Fruit fly (Drosophila melanogaster) whole organism, wandering third instar larva: ENCODE results near the gene aru.

Experiments
- Abd-B ChIP-seq: fragments of >200 bp; optimal IDR thresholded peaks from 2 replicates; lab custom pipeline; 2017; ENCODE audit warnings: missing biosample characterization, missing genetic modification characterization
- CG32264 ChIP-seq: fragments of 200-800 bp; sonication (Bioruptor generic); optimal IDR thresholded peaks from 2 replicates; lab custom pipeline; 2016; ENCODE audit warnings: missing biosample characterization, missing genetic modification characterization
- CG9705 ChIP-seq: fragments of 200-800 bp; sonication (Bioruptor generic); optimal IDR thresholded peaks from 2 replicates; lab custom pipeline; 2018; ENCODE audit warnings: missing biosample characterization, mild to moderate bottlenecking, missing genetic modification characterization
- Dfd ChIP-seq: fragments of >200 bp; optimal IDR thresholded peaks from 2 replicates; lab custom pipeline; 2017; ENCODE audit warnings: missing biosample characterization, missing genetic modification characterization
- Dif ChIP-seq: fragments of 200-275, 200-300 bp; sonication (Bioruptor generic); optimal IDR thresholded peaks from 2 replicates; lab custom pipeline; 2018; ENCODE audit warnings: missing biosample characterization, missing genetic modification characterization; ENCODE audit not compliant: partially characterized antibody
- GATAd ChIP-seq: sonication (Bioruptor generic); optimal IDR thresholded peaks from 2 replicates; lab custom pipeline; 2016; ENCODE audit warnings: missing biosample characterization, missing genetic modification characterization
- HLH106 ChIP-seq: fragments of 200-800 bp; optimal IDR thresholded peaks from 3 replicates; lab custom pipeline; 2019; ENCODE audit warnings: missing biosample characterization, mild to moderate bottlenecking, missing genetic modification characterization, moderate library complexity
- Hnf4 ChIP-seq: fragments of 200-800 bp; sonication (Bioruptor generic); optimal IDR thresholded peaks from 2 replicates; lab custom pipeline; 2016; ENCODE audit warnings: missing biosample characterization, mild to moderate bottlenecking, missing genetic modification characterization
- Hr78 ChIP-seq: fragments of >200 bp; optimal IDR thresholded peaks from 2 replicates; lab custom pipeline; 2017; ENCODE audit warnings: missing biosample characterization, missing genetic modification characterization
- Hr83 ChIP-seq: fragments of 200-300 bp; sonication (Bioruptor generic); optimal IDR thresholded peaks from 2 replicates; lab custom pipeline; 2016; ENCODE audit warnings: missing biosample characterization, mild to moderate bottlenecking, missing genetic modification characterization, moderate library complexity; ENCODE audit not compliant: poor library complexity, severe bottlenecking
- Jra ChIP-seq: sonication (Bioruptor generic); optimal IDR thresholded peaks from 2 replicates; lab custom pipeline; 2016; ENCODE audit warnings: missing biosample characterization, missing genetic modification characterization
- Mio ChIP-seq: sonication (Bioruptor generic); optimal IDR thresholded peaks from 2 replicates; lab custom pipeline; 2016; ENCODE audit warnings: missing biosample characterization, missing genetic modification characterization
- Myc ChIP-seq: fragments of >200 bp; optimal IDR thresholded peaks from 2 replicates; lab custom pipeline; 2017
- N ChIP-seq: fragments of >200 bp; optimal IDR thresholded peaks from 2 replicates; lab custom pipeline; 2018; ENCODE audit warnings: missing biosample characterization, missing external identifiers, missing genetic modification characterization
- OdsH ChIP-seq: fragments of 200-800 bp; sonication (Bioruptor generic); optimal IDR thresholded peaks from 2 replicates; lab custom pipeline; 2016; ENCODE audit warnings: missing biosample characterization, mild to moderate bottlenecking, missing genetic modification characterization
- Rel ChIP-seq, 2 experiments: fragments of 200-800 bp; sonication (Bioruptor generic) in 1 of 2; optimal IDR thresholded peaks; 2 replicates in 1 of 2; 3 replicates in 1 of 2; lab custom pipeline; 2016 to 2019; ENCODE audit warnings: mild to moderate bottlenecking in 2 of 2, missing biosample characterization in 2 of 2, missing genetic modification characterization in 2 of 2, moderate library complexity in 1 of 2
- Sp1 ChIP-seq: fragments of 200-800 bp; sonication (Bioruptor generic); optimal IDR thresholded peaks from 3 replicates; lab custom pipeline; 2019; ENCODE audit warnings: missing biosample characterization, mild to moderate bottlenecking, missing genetic modification characterization, moderate library complexity
- Vsx2 ChIP-seq: fragments of 200-300, 225-300 bp; sonication (Bioruptor generic); optimal IDR thresholded peaks from 2 replicates; lab custom pipeline; 2018; ENCODE audit warnings: missing biosample characterization, missing genetic modification characterization; ENCODE audit not compliant: partially characterized antibody
- brk ChIP-seq: fragments of 200-800 bp; sonication (Bioruptor generic); optimal IDR thresholded peaks from 2 replicates; lab custom pipeline; 2016; ENCODE audit warnings: missing biosample characterization, mild to moderate bottlenecking, missing genetic modification characterization
- dl ChIP-seq, 2 experiments: fragments of 175-275, 200-275 bp in 1 of 2; fragments of 200-275 bp in 1 of 2; sonication (Bioruptor generic); optimal IDR thresholded peaks; lab custom pipeline; 2018; ENCODE audit warnings: mild to moderate bottlenecking in 2 of 2, missing biosample characterization in 2 of 2, missing genetic modification characterization in 2 of 2, moderate library complexity in 2 of 2; ENCODE audit not compliant: partially characterized antibody in 2 of 2, insufficient read depth in 1 of 2
- dsf ChIP-seq: sonication (Bioruptor generic); optimal IDR thresholded peaks from 2 replicates; lab custom pipeline; 2016; ENCODE audit warnings: missing biosample characterization, missing genetic modification characterization, borderline replicate concordance
- ey ChIP-seq: fragments of 200-800 bp; sonication (Bioruptor generic); optimal IDR thresholded peaks from 2 replicates; lab custom pipeline; 2016; ENCODE audit warnings: missing biosample characterization, missing genetic modification characterization
- foxo ChIP-seq, 2 experiments: fragments of 200-800 bp; sonication (Bioruptor generic); optimal IDR thresholded peaks; 2 replicates in 1 of 2; 3 replicates in 1 of 2; lab custom pipeline; 2016 to 2017; ENCODE audit warnings: missing biosample characterization in 2 of 2, missing genetic modification characterization in 2 of 2
- fru ChIP-seq: fragments of 200-800 bp; sonication (Bioruptor generic); optimal IDR thresholded peaks from 3 replicates; lab custom pipeline; 2016; ENCODE audit warnings: missing biosample characterization, mild to moderate bottlenecking, missing genetic modification characterization
- h ChIP-seq: fragments of 200-800 bp; sonication (Bioruptor generic); optimal IDR thresholded peaks from 3 replicates; lab custom pipeline; 2016; ENCODE audit warnings: missing biosample characterization, mild to moderate bottlenecking, missing genetic modification characterization
- jim ChIP-seq: fragments of 175-275, 200-325 bp; sonication (Bioruptor generic); optimal IDR thresholded peaks from 2 replicates; lab custom pipeline; 2016; ENCODE audit warnings: missing biosample characterization, mild to moderate bottlenecking, missing genetic modification characterization
- lola ChIP-seq: fragments of >200 bp; optimal IDR thresholded peaks from 2 replicates; lab custom pipeline; 2017; ENCODE audit warnings: missing biosample characterization, missing genetic modification characterization
- pan ChIP-seq: fragments of >200 bp; optimal IDR thresholded peaks from 2 replicates; lab custom pipeline; 2017
- psq ChIP-seq: fragments of 200-800 bp; sonication (Bioruptor generic); optimal IDR thresholded peaks from 3 replicates; lab custom pipeline; 2017; ENCODE audit warnings: missing biosample characterization, mild to moderate bottlenecking, missing genetic modification characterization, moderate library complexity
- sage ChIP-seq: fragments of 200-800 bp; sonication (Bioruptor generic); optimal IDR thresholded peaks from 2 replicates; lab custom pipeline; 2016; ENCODE audit warnings: missing biosample characterization, mild to moderate bottlenecking, missing genetic modification characterization
- sv ChIP-seq: fragments of 200-800 bp; sonication (Bioruptor generic); optimal IDR thresholded peaks from 3 replicates; lab custom pipeline; 2016; ENCODE audit warnings: missing biosample characterization, missing genetic modification characterization
- tai ChIP-seq: sonication (Bioruptor generic); optimal IDR thresholded peaks from 2 replicates; lab custom pipeline; 2016; ENCODE audit warnings: missing biosample characterization, missing genetic modification characterization
- usp ChIP-seq: fragments of >200 bp; optimal IDR thresholded peaks from 2 replicates; lab custom pipeline; 2017; ENCODE audit warnings: missing biosample characterization, missing genetic modification characterization
- woc ChIP-seq: sonication (Bioruptor generic); optimal IDR thresholded peaks from 2 replicates; lab custom pipeline; 2016; ENCODE audit warnings: missing biosample characterization, mild to moderate bottlenecking, missing genetic modification characterization

The aru gene

dm6 chr2L:870749-871418, 2.7 kb upstream of the aru start (continued):
- TF ChIP-seq h = peak; percentile 77
- TF ChIP-seq Dfd = no peak
- no peak for TF ChIP-seq Abd-B (GFP tag; lab: Kevin White, UChicago)
- no peak for TF ChIP-seq dl (GFP tag; optimal IDR thresholded peaks at IDR 0.05; lab: Kevin White, UChicago; ENCODE audit: insufficient read depth in 1 of 2, partially characterized antibody in 2 of 2)
- TF ChIP-seq Rel (GFP tag; optimal IDR thresholded peaks at IDR 0.05; lab: Kevin White, UChicago) = no peak
- peak; percentile 18 for TF ChIP-seq Rel (tag; optimal IDR thresholded peaks at IDR 0.05; lab: Kevin White, UChicago)
- TF ChIP-seq jim = no peak
- peak; percentile 40 for TF ChIP-seq OdsH (GFP tag; lab: Kevin White, UChicago)
- peak; percentile 58 for TF ChIP-seq Dif (GFP tag; lab: Kevin White, UChicago)
- peak; percentile 71 for TF ChIP-seq HLH106 (tag; lab: Kevin White, UChicago)
- no peak for TF ChIP-seq tai (GFP tag; lab: Kevin White, UChicago)
- no peak for TF ChIP-seq pan (lab: Kevin White, UChicago)
- peak; percentile 61 for TF ChIP-seq fru (GFP tag; lab: Kevin White, UChicago)
- TF ChIP-seq CG32264 (GFP tag; lab: Kevin White, UChicago) = peak; percentile 7
- no peak for TF ChIP-seq brk (GFP tag; lab: Kevin White, UChicago)
- TF ChIP-seq usp (GFP tag; lab: Kevin White, UChicago) = no peak

- TF ChIP-seq Hnf4 (GFP tag; lab: Kevin White, UChicago) (no peak), Hr83 (GFP tag; lab: Kevin White, UChicago) (no peak), Jra (GFP tag; lab: Kevin White, UChicago) (no peak), CG32264 (GFP tag; lab: Kevin White, UChicago) (no peak), Sp1 (GFP tag; lab: Kevin White, UChicago) (no peak), usp (GFP tag; lab: Kevin White, UChicago) (no peak), Dfd (no peak), Vsx2 (GFP tag; lab: Kevin White, UChicago) (peak; percentile 39), Rel (GFP tag; optimal IDR thresholded peaks at IDR 0.05; lab: Kevin White, UChicago) (no peak), Rel (tag; optimal IDR thresholded peaks at IDR 0.05; lab: Kevin White, UChicago) (no peak), Dif (GFP tag; lab: Kevin White, UChicago) (peak; percentile 44), woc (no peak), dsf (no peak), OdsH (GFP tag; lab: Kevin White, UChicago) (no peak), dl (GFP tag; optimal IDR thresholded peaks at IDR 0.05; lab: Kevin White, UChicago; ENCODE audit: insufficient read depth in 1 of 2, partially characterized antibody in 2 of 2) (peak in 1 of 2 experiments; percentile 24)
Measured at dm6 chr2L:870285-870684, 2.1 kb upstream of the aru start, which contains the start of gene PNUTS. Gene PNUTS (plus strand): TSS chr2L:870465.

- TF ChIP-seq Hr78 (GFP tag; lab: Kevin White, UChicago) = no peak
- TF ChIP-seq fru (GFP tag; lab: Kevin White, UChicago) = no peak
- peak in 1 of 2 experiments; percentile 56 for TF ChIP-seq foxo (GFP tag; optimal IDR thresholded peaks at IDR 0.05; lab: Kevin White, UChicago)
- peak; percentile 38 for TF ChIP-seq HLH106 (tag; lab: Kevin White, UChicago)
- peak; percentile 19 for TF ChIP-seq Hr83 (GFP tag; lab: Kevin White, UChicago)
- TF ChIP-seq dl (GFP tag; optimal IDR thresholded peaks at IDR 0.05; lab: Kevin White, UChicago; ENCODE audit: insufficient read depth in 1 of 2, partially characterized antibody in 2 of 2) = no peak
- no peak for TF ChIP-seq Myc
- peak; percentile 25 for TF ChIP-seq Sp1 (GFP tag; lab: Kevin White, UChicago)
- TF ChIP-seq psq (GFP tag; lab: Kevin White, UChicago) = no peak
- no peak for TF ChIP-seq Hnf4 (GFP tag; lab: Kevin White, UChicago)
- TF ChIP-seq, all 38 proteins: peak for 4
Measured at dm6 chr2L:869497-870040, 1.4 kb upstream of the aru start, which contains the start of gene dbe. Gene dbe (minus strand): TSS chr2L:869857.

dm6 chr2L:868961-869360, 807 bp upstream of the aru start:
- TF ChIP-seq dl (GFP tag; optimal IDR thresholded peaks at IDR 0.05; lab: Kevin White, UChicago; ENCODE audit: insufficient read depth in 1 of 2, partially characterized antibody in 2 of 2) = no peak
- TF ChIP-seq sage = no peak
- no peak for TF ChIP-seq Dfd
- no peak for TF ChIP-seq GATAd (GFP tag; lab: Kevin White, UChicago)
- TF ChIP-seq HLH106 (tag; lab: Kevin White, UChicago) = no peak
- no peak for TF ChIP-seq ey
- TF ChIP-seq lola (GFP tag; lab: Kevin White, UChicago) = no peak
- no peak for TF ChIP-seq sv (GFP tag; lab: Kevin White, UChicago)
- no peak for TF ChIP-seq foxo (GFP tag; optimal IDR thresholded peaks at IDR 0.05; lab: Kevin White, UChicago)
- no peak for TF ChIP-seq pan (lab: Kevin White, UChicago)
- no peak for TF ChIP-seq Rel (GFP tag; optimal IDR thresholded peaks at IDR 0.05; lab: Kevin White, UChicago)
- TF ChIP-seq Rel (tag; optimal IDR thresholded peaks at IDR 0.05; lab: Kevin White, UChicago) = no peak
- TF ChIP-seq Vsx2 (GFP tag; lab: Kevin White, UChicago) = no peak
- no peak for TF ChIP-seq N
- TF ChIP-seq Mio (GFP tag; lab: Kevin White, UChicago) = no peak
- no peak for TF ChIP-seq Hnf4 (GFP tag; lab: Kevin White, UChicago)
- no peak for TF ChIP-seq jim
- TF ChIP-seq h = no peak
- no peak for TF ChIP-seq usp (GFP tag; lab: Kevin White, UChicago)
- TF ChIP-seq CG9705 = no peak
- no peak for TF ChIP-seq psq (GFP tag; lab: Kevin White, UChicago)
